Worm (Caenorhabditis elegans): ENCODE data around the gene nduc-2.
A peak's percentile ranks its signal among the peaks of the same experiment; 100 is the strongest.

The nduc-2 gene

ce11 chrIII:2785840-2786239 lies 812 bp upstream of the nduc-2 start, which contains the start of gene Y71H2AM.20 (continued):
- peak; percentile 93 for TF ChIP-seq F13H6.1 (tag; optimal IDR thresholded peaks at IDR 0.05)
- peak; percentile 59 for TF ChIP-seq alr-1 (tag; optimal IDR thresholded peaks at IDR 0.05)
- no peak for TF ChIP-seq nhr-23 (tag; optimal IDR thresholded peaks at IDR 0.05)
- no peak for TF ChIP-seq mbf-1 (tag; optimal IDR thresholded peaks at IDR 0.05)
- peak; percentile 60 for TF ChIP-seq ZK546.5 (tag; optimal IDR thresholded peaks at IDR 0.05)
- no peak for TF ChIP-seq aly-2 (tag; optimal IDR thresholded peaks at IDR 0.05)
- peak; percentile 45 for TF ChIP-seq R02D3.7 (tag; optimal IDR thresholded peaks at IDR 0.05)
- TF ChIP-seq nhr-237 (tag; optimal IDR thresholded peaks at IDR 0.05): peak; percentile 49
- TF ChIP-seq lsy-2 (tag; optimal IDR thresholded peaks at IDR 0.05): peak; percentile 92 to 98

ce11 chrIII:2787979-2788491 lies 1.4 kb downstream of the nduc-2 start, which contains the start of gene tbcc-1:
TSS of gene tbcc-1 (plus strand) at chrIII:2788441.
- TF ChIP-seq lin-39 (tag; optimal IDR thresholded peaks at IDR 0.05) (no peak), mab-5 (tag; optimal IDR thresholded peaks at IDR 0.05) (no peak), alr-1 (tag; optimal IDR thresholded peaks at IDR 0.05) (no peak)

- TF ChIP-seq ztf-11 (tag; optimal IDR thresholded peaks at IDR 0.05) (no peak), alr-1 (tag; optimal IDR thresholded peaks at IDR 0.05) (no peak), unc-62 (GFP tag; optimal IDR thresholded peaks at IDR 0.05) (no peak), nhr-77 (tag; optimal IDR thresholded peaks at IDR 0.05) (no peak), fos-1 (tag; optimal IDR thresholded peaks at IDR 0.05) (no peak), crh-2 (tag; optimal IDR thresholded peaks at IDR 0.05) (no peak), nhr-237 (tag; optimal IDR thresholded peaks at IDR 0.05) (no peak), ama-1 (optimal IDR thresholded peaks at IDR 0.05) (no peak), gmeb-1 (tag; optimal IDR thresholded peaks at IDR 0.05) (no peak), aly-2 (tag; optimal IDR thresholded peaks at IDR 0.05) (no peak), unc-55 (GFP tag; optimal IDR thresholded peaks at IDR 0.05) (no peak), F13H6.1 (tag; optimal IDR thresholded peaks at IDR 0.05) (no peak)
Measured at ce11 chrIII:2794057-2794456, 7.4 kb downstream of the nduc-2 start.

- no peak for TF ChIP-seq unc-39 (tag; optimal IDR thresholded peaks at IDR 0.05)
- no peak for TF ChIP-seq unc-55 (GFP tag; optimal IDR thresholded peaks at IDR 0.05)
- no peak for TF ChIP-seq nhr-21 (tag; optimal IDR thresholded peaks at IDR 0.05)
- no peak for TF ChIP-seq nhr-237 (tag; optimal IDR thresholded peaks at IDR 0.05)
- TF ChIP-seq elt-1 (tag; optimal IDR thresholded peaks at IDR 0.05): no peak
- TF ChIP-seq Y55F3AM.14 (GFP tag; optimal IDR thresholded peaks at IDR 0.05): no peak
Measured at ce11 chrIII:2795442-2796023, 8.9 kb downstream of the nduc-2 start.

- TF ChIP-seq nhr-237 (tag; optimal IDR thresholded peaks at IDR 0.05) (no peak), crh-2 (tag; optimal IDR thresholded peaks at IDR 0.05) (no peak), unc-55 (GFP tag; optimal IDR thresholded peaks at IDR 0.05) (no peak), nhr-23 (tag; optimal IDR thresholded peaks at IDR 0.05) (no peak), sem-4 (tag; optimal IDR thresholded peaks at IDR 0.05) (no peak), nhr-21 (tag; optimal IDR thresholded peaks at IDR 0.05) (no peak), elt-1 (tag; optimal IDR thresholded peaks at IDR 0.05) (no peak), unc-39 (tag; optimal IDR thresholded peaks at IDR 0.05) (no peak), alr-1 (tag; optimal IDR thresholded peaks at IDR 0.05) (no peak), zag-1 (tag; optimal IDR thresholded peaks at IDR 0.05) (no peak), ztf-11 (tag; optimal IDR thresholded peaks at IDR 0.05) (no peak), nhr-6 (tag; optimal IDR thresholded peaks at IDR 0.05) (no peak), aly-2 (tag; optimal IDR thresholded peaks at IDR 0.05) (no peak), nhr-10 (tag; optimal IDR thresholded peaks at IDR 0.05) (no peak), nhr-77 (tag; optimal IDR thresholded peaks at IDR 0.05) (no peak), mab-5 (tag; optimal IDR thresholded peaks at IDR 0.05) (no peak), F13H6.1 (tag; optimal IDR thresholded peaks at IDR 0.05) (no peak)
Measured at ce11 chrIII:2800743-2801142, 14.1 kb downstream of the nduc-2 start.

ce11 chrIII:2801800-2802515 lies 15.3 kb downstream of the nduc-2 start, which contains the start of the genes twk-45 and Y71H2AM.25:
TSS of gene twk-45 (minus strand) at chrIII:2801900.
TSS of gene Y71H2AM.25 (plus strand) at chrIII:2802465.
- no peak for TF ChIP-seq elt-1 (tag; optimal IDR thresholded peaks at IDR 0.05)
- TF ChIP-seq unc-55 (GFP tag; optimal IDR thresholded peaks at IDR 0.05): no peak
- TF ChIP-seq snpc-4 (tag; optimal IDR thresholded peaks at IDR 0.05): no peak
- no peak for TF ChIP-seq sem-4 (tag; optimal IDR thresholded peaks at IDR 0.05)
- no peak for TF ChIP-seq nhr-23 (tag; optimal IDR thresholded peaks at IDR 0.05)
- TF ChIP-seq peb-1 (tag; optimal IDR thresholded peaks at IDR 0.05): no peak
